Worm (Caenorhabditis elegans) whole organism, young adult: ENCODE measurements around the gene cks-1.

Experiments
- F57A8.1 ChIP-seq: fragments of 200-800 bp; sonication (Bioruptor generic); optimal IDR thresholded peaks from 2 replicates; lab custom pipeline; 2018; ENCODE audit warnings: mild to moderate bottlenecking, missing genetic modification characterization, moderate library complexity, missing compliant biosample characterization
- Y67H2A.10 ChIP-seq: fragments of 200-800 bp; sonication (Bioruptor generic); conservative IDR thresholded peaks from 2 replicates; pipeline ENCODE4 v1.3.6; 2022; ENCODE audit warnings: missing genetic modification reagents, missing genetic modification characterization, missing compliant biosample characterization
- ama-1 ChIP-seq, 3 experiments: fragments of 150-350 bp in 1 of 3; sonication (generic microtip) in 2 of 3; optimal IDR thresholded peaks; 2 replicates each; lab custom pipeline; 2014 to 2018; ENCODE audit warnings: missing biosample characterization in 2 of 3, missing genetic modification characterization in 2 of 3, missing genetic modification reagents in 2 of 3
- pbrm-1 ChIP-seq: fragments of 200-800 bp; sonication (Bioruptor generic); IDR thresholded peaks from 2 replicates; pipeline ENCODE4 v1.3.6; 2022; ENCODE audit warnings: missing genetic modification reagents, missing genetic modification characterization, missing compliant biosample characterization
- repo-1 ChIP-seq: sonication (generic microtip); optimal IDR thresholded peaks from 2 replicates; lab custom pipeline; 2017; ENCODE audit warnings: mild to moderate bottlenecking, missing genetic modification characterization, missing compliant biosample characterization
- snpc-4 ChIP-seq, 5 experiments: fragments of 150-350 bp in 1 of 5; sonication (generic microtip) in 4 of 5; optimal IDR thresholded peaks; 2 replicates each; lab custom pipeline; 2014 to 2018; ENCODE audit warnings: missing genetic modification characterization in 5 of 5, missing biosample characterization in 3 of 5, antibody characterized with exemption in 2 of 5, mild to moderate bottlenecking in 2 of 5, missing compliant biosample characterization in 2 of 5, missing genotype in 2 of 5, moderate library complexity in 2 of 5, missing genetic modification reagents in 1 of 5
- ztf-3 ChIP-seq: fragments of 200-800 bp; sonication (Bioruptor generic); optimal IDR thresholded peaks from 2 replicates; lab custom pipeline; 2018; ENCODE audit warnings: mild to moderate bottlenecking, missing genetic modification characterization, missing compliant biosample characterization

- no peak for TF ChIP-seq pbrm-1 (GFP tag; lab: Robert Waterston, UW)
- TF ChIP-seq ztf-3 (GFP tag; lab: Kevin White, UChicago), result no peak
- TF ChIP-seq snpc-4 (GFP tag; optimal IDR thresholded peaks at IDR 0.05; lab: Kevin White, UChicago), result no peak
- no peak for TF ChIP-seq snpc-4 (tag; optimal IDR thresholded peaks at IDR 0.05; lab: Kevin White, UChicago)
- TF ChIP-seq repo-1 (tag; lab: Kevin White, UChicago), result no peak
- TF ChIP-seq F57A8.1, result no peak
- TF ChIP-seq Y67H2A.10 (GFP tag; lab: Robert Waterston, UW), result no peak
- TF ChIP-seq ama-1 (optimal IDR thresholded peaks at IDR 0.05; lab: Kevin White, UChicago), result no peak
- no peak for TF ChIP-seq ama-1 (GFP tag; optimal IDR thresholded peaks at IDR 0.05; lab: Kevin White, UChicago)
Measured at ce11 chrIV:8526050-8526449, 12.3 kb downstream of the cks-1 start.
